Fruit fly (Drosophila melanogaster): ENCODE data around the gene Hacd1.

- TF ChIP-seq h (GFP tag; optimal IDR thresholded peaks at IDR 0.05) (no peak), dsf (GFP tag; optimal IDR thresholded peaks at IDR 0.05; ENCODE audit: borderline replicate concordance) (no peak), Mio (GFP tag; optimal IDR thresholded peaks at IDR 0.05) (no peak), brk (GFP tag; optimal IDR thresholded peaks at IDR 0.05) (no peak), pan (optimal IDR thresholded peaks at IDR 0.05) (no peak), OdsH (GFP tag; optimal IDR thresholded peaks at IDR 0.05) (no peak), Dif (GFP tag; optimal IDR thresholded peaks at IDR 0.05; ENCODE audit: partially characterized antibody) (no peak), sv (GFP tag; optimal IDR thresholded peaks at IDR 0.05) (no peak), Dfd (GFP tag; optimal IDR thresholded peaks at IDR 0.05) (no peak), br (GFP tag; optimal IDR thresholded peaks at IDR 0.05) (no peak), N (GFP tag; optimal IDR thresholded peaks at IDR 0.05) (no peak)
Observed at dm6 chr2L:12038177-12038581, 36.1 kb upstream of the Hacd1 start, which contains the start of gene Tom70.
